Worm (Caenorhabditis elegans) whole organism, dauer: ENCODE data around the gene mrps-5.

Source experiments
- unc-62 ChIP-seq: sonication (generic microtip); optimal IDR thresholded peaks from 2 replicates; lab custom pipeline; 2017; ENCODE audit warnings: missing biosample characterization, missing genetic modification reagents, missing genetic modification characterization

The mrps-5 gene

DNA sequence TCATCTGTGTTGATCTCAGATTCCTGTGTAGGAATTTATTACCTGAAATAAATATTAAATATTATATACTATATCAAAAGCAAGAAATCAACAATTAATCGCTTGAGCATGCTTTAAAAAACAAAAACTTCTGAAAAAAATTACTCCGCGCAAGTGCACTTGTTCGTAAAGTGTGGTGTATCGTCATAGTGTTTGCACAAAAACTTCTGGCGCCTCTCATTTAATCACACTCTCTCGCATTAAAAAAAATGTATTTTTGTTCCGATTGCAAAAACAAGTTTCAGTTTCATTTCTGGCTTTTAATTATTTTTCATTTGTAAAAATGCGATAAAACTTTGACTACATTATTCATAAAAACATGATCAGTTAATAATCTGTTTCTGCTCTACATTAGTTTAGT is 35.8 kb downstream of the mrps-5 start, which contains the start of the genes C14C10.10 and ril-2:
C14C10.10 (minus strand) TSS at position 19 of the 400 bp plus-strand sequence.
ril-2 (minus strand) TSS at position 48 of the 400 bp plus-strand sequence.
- no peak for TF ChIP-seq unc-62 (GFP tag; lab: Kevin White, UChicago)

- no peak for TF ChIP-seq unc-62 (GFP tag; lab: Kevin White, UChicago)
Observed at ce11 chrV:12599510-12600242, 36.4 kb downstream of the mrps-5 start, which contains the start of gene C14C10.5. TSS of gene C14C10.5 (plus strand) at chrV:12600192.

ce11 chrV:12601835-12602234 is 38.5 kb downstream of the mrps-5 start:
- TF ChIP-seq unc-62 (GFP tag; lab: Kevin White, UChicago): no peak

ce11 chrV:12607113-12607512 is 43.8 kb downstream of the mrps-5 start, which contains the start of gene erg-28:
TSS of gene erg-28 (plus strand) at chrV:12607413.
- TF ChIP-seq unc-62 (GFP tag; lab: Kevin White, UChicago): no peak

DNA sequence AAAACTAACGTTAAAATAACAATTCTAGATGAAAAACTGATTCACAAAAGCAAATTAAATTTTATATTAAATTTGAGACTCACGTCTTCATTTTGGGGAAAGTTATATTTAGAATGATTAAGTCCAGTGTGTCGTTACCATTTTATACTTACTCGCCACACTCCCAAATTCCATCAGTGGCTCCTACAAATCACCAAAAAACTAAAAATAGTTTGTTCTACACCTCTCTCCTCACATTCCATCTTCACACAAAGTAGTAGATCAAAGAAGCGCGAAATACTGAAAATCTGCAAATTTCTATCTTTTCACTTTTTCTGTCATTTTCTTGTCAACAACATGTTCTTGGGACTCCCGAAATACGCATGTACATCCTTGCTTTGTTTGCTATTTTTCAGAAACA is 45.6 kb downstream of the mrps-5 start, which contains the start of gene ZC116.5:
ZC116.5 (minus strand) TSS at position 101 of the 400 bp plus-strand sequence.
- no peak for TF ChIP-seq unc-62 (GFP tag; lab: Kevin White, UChicago)

ce11 chrV:12609526-12609925 is 46.2 kb downstream of the mrps-5 start, which contains the start of gene ZC116.1:
TSS of gene ZC116.1 (plus strand) at chrV:12609826.
- TF ChIP-seq unc-62 (GFP tag; lab: Kevin White, UChicago): no peak

- TF ChIP-seq unc-62 (GFP tag; lab: Kevin White, UChicago): no peak
Observed at ce11 chrV:12611029-12611428, 47.7 kb downstream of the mrps-5 start, which contains the start of gene cubn-1. TSS of gene cubn-1 (plus strand) at chrV:12611329.

ce11 chrV:12612118-12612517 is 48.8 kb downstream of the mrps-5 start, which contains the start of gene cyc-2.2:
TSS of gene cyc-2.2 (minus strand) at chrV:12612218.
- no peak for TF ChIP-seq unc-62 (GFP tag; lab: Kevin White, UChicago)
